Worm (Caenorhabditis elegans) whole organism, L4 larva: Measurements from ENCODE around the gene srsx-33.
A peak's percentile ranks its signal among the peaks of the same experiment; 100 is the strongest.

Experiments used
- D1046.2 ChIP-seq: fragments of 200-800 bp; sonication (Bioruptor generic); IDR thresholded peaks from 2 replicates; pipeline ENCODE4 v1.3.6; 2022; ENCODE audit warnings: missing genetic modification characterization, missing compliant biosample characterization
- F10B5.3 ChIP-seq: sonication (generic microtip); optimal IDR thresholded peaks from 2 replicates; lab custom pipeline; 2016; ENCODE audit warnings: mild to moderate bottlenecking, missing genetic modification characterization, missing compliant biosample characterization
- F26F4.8 ChIP-seq: fragments of 200-800 bp; sonication (Bioruptor generic); conservative IDR thresholded peaks from 2 replicates; pipeline ENCODE4 v1.3.6; 2022; ENCODE audit warnings: missing genetic modification characterization, missing compliant biosample characterization
- T20F7.1 ChIP-seq: fragments of 200-800 bp; sonication (Bioruptor generic); optimal IDR thresholded peaks from 2 replicates; lab custom pipeline; 2018; ENCODE audit warnings: mild to moderate bottlenecking, missing genetic modification characterization, missing compliant biosample characterization
- Y105C5A.15 ChIP-seq: fragments of 200-800 bp; sonication (Bioruptor generic); IDR thresholded peaks from 2 replicates; pipeline ENCODE4 v1.3.6; 2022; ENCODE audit warnings: missing genetic modification characterization, missing compliant biosample characterization
- Y75B8A.6 ChIP-seq: fragments of 200-800 bp; sonication (Bioruptor generic); IDR thresholded peaks from 2 replicates; pipeline ENCODE4 v1.3.6; 2022; ENCODE audit warnings: missing genetic modification reagents, missing genetic modification characterization, missing compliant biosample characterization
- aly-2 ChIP-seq: sonication (generic microtip); optimal IDR thresholded peaks from 2 replicates; lab custom pipeline; 2018; ENCODE audit warnings: missing biosample characterization, missing genetic modification characterization
- arid-1 ChIP-seq: fragments of 200-800 bp; sonication (Bioruptor generic); conservative IDR thresholded peaks from 2 replicates; pipeline ENCODE4 v1.3.6; 2022; ENCODE audit warnings: missing genetic modification reagents, missing genetic modification characterization, missing compliant biosample characterization
- attf-4 ChIP-seq: sonication (generic microtip); optimal IDR thresholded peaks from 3 replicates; lab custom pipeline; 2017; ENCODE audit warnings: missing biosample characterization, missing genetic modification characterization
- ceh-32 ChIP-seq: sonication (generic microtip); optimal IDR thresholded peaks from 2 replicates; lab custom pipeline; 2016; ENCODE audit warnings: mild to moderate bottlenecking, missing genetic modification characterization, missing compliant biosample characterization; ENCODE audit not compliant: poor library complexity
- ceh-62 ChIP-seq: sonication (generic microtip); optimal IDR thresholded peaks from 2 replicates; lab custom pipeline; 2017; ENCODE audit warnings: missing biosample characterization, missing genetic modification characterization
- ceh-82 ChIP-seq: sonication (generic microtip); optimal IDR thresholded peaks from 2 replicates; lab custom pipeline; 2017; ENCODE audit warnings: missing biosample characterization, missing genetic modification characterization
- ctbp-1 ChIP-seq: fragments of 200-800 bp; sonication (Bioruptor generic); IDR thresholded peaks from 2 replicates; pipeline ENCODE4 v1.3.6; 2022; ENCODE audit warnings: missing genetic modification reagents, missing genetic modification characterization, missing compliant biosample characterization
- daf-12 ChIP-seq: fragments of 150-350 bp; optimal IDR thresholded peaks from 2 replicates; lab custom pipeline; 2014; ENCODE audit warnings: missing biosample characterization, missing genetic modification reagents, missing genetic modification characterization
- daf-19 ChIP-seq: fragments of 200-800 bp; sonication (Bioruptor generic); conservative IDR thresholded peaks from 2 replicates; pipeline ENCODE4 v1.3.6; 2022; ENCODE audit warnings: missing genetic modification characterization, missing compliant biosample characterization
- daf-8 ChIP-seq: fragments of 200-800 bp; sonication (Bioruptor generic); IDR thresholded peaks from 2 replicates; pipeline ENCODE4 v1.3.6; 2022; ENCODE audit warnings: missing genetic modification characterization, missing compliant biosample characterization
- egl-27 ChIP-seq: sonication (generic microtip); optimal IDR thresholded peaks from 3 replicates; lab custom pipeline; 2017; ENCODE audit warnings: missing biosample characterization, missing genetic modification reagents, missing genetic modification characterization
- fos-1 ChIP-seq: fragments of 150-350 bp; optimal IDR thresholded peaks from 2 replicates; lab custom pipeline; 2014; ENCODE audit warnings: missing biosample characterization, missing genetic modification characterization
- hif-1 ChIP-seq, 2 experiments: sonication (generic microtip); optimal IDR thresholded peaks; 2 replicates each; lab custom pipeline; 2016 to 2017; ENCODE audit warnings: missing compliant biosample characterization in 2 of 2, missing genetic modification characterization in 2 of 2, missing genetic modification reagents in 2 of 2, missing genotype in 2 of 2, mild to moderate bottlenecking in 1 of 2
- hlh-11 ChIP-seq: fragments of 200-800 bp; sonication (Bioruptor generic); optimal IDR thresholded peaks from 2 replicates; lab custom pipeline; 2018; ENCODE audit warnings: mild to moderate bottlenecking, missing genetic modification characterization, missing compliant biosample characterization
- hlh-30 ChIP-seq: sonication (generic microtip); optimal IDR thresholded peaks from 2 replicates; lab custom pipeline; 2017; ENCODE audit warnings: antibody characterized with exemption, mild to moderate bottlenecking, missing genetic modification characterization, missing compliant biosample characterization; ENCODE audit not compliant: insufficient read depth
- hmg-1.1 ChIP-seq: fragments of 200-800 bp; sonication (Bioruptor generic); IDR thresholded peaks from 2 replicates; pipeline ENCODE4 v1.3.6; 2022; ENCODE audit warnings: missing genetic modification reagents, missing genetic modification characterization, missing compliant biosample characterization
- jun-1 ChIP-seq: fragments of 150-350 bp; optimal IDR thresholded peaks from 2 replicates; lab custom pipeline; 2014; ENCODE audit warnings: missing biosample characterization, missing genetic modification reagents, missing genetic modification characterization
- lin-29 ChIP-seq: fragments of 200-800 bp; sonication (Bioruptor generic); IDR thresholded peaks from 2 replicates; pipeline ENCODE4 v1.3.6; 2022; ENCODE audit warnings: missing genetic modification reagents, missing genetic modification characterization, missing compliant biosample characterization
- lin-38 ChIP-seq: fragments of 200-800 bp; sonication (Bioruptor generic); IDR thresholded peaks from 2 replicates; pipeline ENCODE4 v1.3.6; 2022; ENCODE audit warnings: missing genetic modification reagents, missing genetic modification characterization, missing compliant biosample characterization
- lin-39 ChIP-seq: fragments of 150-350 bp; optimal IDR thresholded peaks from 2 replicates; lab custom pipeline; 2014; ENCODE audit warnings: missing biosample characterization, missing genetic modification reagents, missing genetic modification characterization
- lir-3 ChIP-seq: sonication (generic microtip); optimal IDR thresholded peaks from 2 replicates; lab custom pipeline; 2016; ENCODE audit warnings: mild to moderate bottlenecking, missing genetic modification characterization, missing compliant biosample characterization
- lsy-2 ChIP-seq, 2 experiments: fragments of 150-350 bp in 1 of 2; sonication (generic microtip) in 1 of 2; optimal IDR thresholded peaks; 2 replicates each; lab custom pipeline; 2014 to 2017; ENCODE audit warnings: missing biosample characterization in 2 of 2, missing genetic modification characterization in 2 of 2
- madf-5 ChIP-seq, 2 experiments: fragments of 200-800 bp; sonication (Bioruptor generic); IDR thresholded peaks; 2 replicates each; pipeline ENCODE4 v1.3.6; 2022; ENCODE audit warnings: missing compliant biosample characterization in 2 of 2, missing genetic modification characterization in 2 of 2
- mep-1 ChIP-seq: fragments of 150-350 bp; sonication (generic microtip); optimal IDR thresholded peaks from 3 replicates; lab custom pipeline; 2014; ENCODE audit warnings: missing biosample characterization, missing genetic modification characterization
- nhr-10 ChIP-seq: fragments of 150-350 bp; optimal IDR thresholded peaks from 2 replicates; lab custom pipeline; 2014; ENCODE audit warnings: missing biosample characterization, missing genetic modification characterization
- nhr-111 ChIP-seq: fragments of 200-800 bp; sonication (Bioruptor generic); optimal IDR thresholded peaks from 2 replicates; lab custom pipeline; 2018; ENCODE audit warnings: mild to moderate bottlenecking, missing genetic modification characterization, missing compliant biosample characterization
- nhr-237 ChIP-seq: sonication (generic microtip); optimal IDR thresholded peaks from 2 replicates; lab custom pipeline; 2017; ENCODE audit warnings: missing biosample characterization, missing genetic modification characterization
- pha-4 ChIP-seq, 2 experiments: fragments of 150-350 bp in 1 of 2; fragments of 200-800 bp in 1 of 2; sonication (Bioruptor generic) in 1 of 2; IDR thresholded peaks in 1 of 2; optimal IDR thresholded peaks in 1 of 2; 2 replicates each; pipeline versions ENCODE4 v1.3.6 to Lab custom; 2014 to 2022; ENCODE audit warnings: missing genetic modification characterization in 2 of 2, missing genetic modification reagents in 2 of 2, missing biosample characterization in 1 of 2, missing compliant biosample characterization in 1 of 2
- rbr-2 ChIP-seq: sonication (generic microtip); optimal IDR thresholded peaks from 2 replicates; lab custom pipeline; 2016; ENCODE audit warnings: missing genotype, missing genetic modification characterization, missing compliant biosample characterization
- saeg-2 ChIP-seq: fragments of 200-800 bp; sonication (Bioruptor generic); IDR thresholded peaks from 2 replicates; pipeline ENCODE4 v1.3.6; 2022; ENCODE audit warnings: missing genetic modification reagents, missing genetic modification characterization, missing compliant biosample characterization
- skn-1 ChIP-seq: fragments of 150-350 bp; optimal IDR thresholded peaks from 2 replicates; lab custom pipeline; 2014; ENCODE audit warnings: missing biosample characterization, missing genetic modification characterization
- spr-3 ChIP-seq: fragments of 200-800 bp; sonication (Bioruptor generic); optimal IDR thresholded peaks from 2 replicates; lab custom pipeline; 2018; ENCODE audit warnings: mild to moderate bottlenecking, missing genetic modification characterization, missing compliant biosample characterization
- tag-97 ChIP-seq: fragments of 200-800 bp; sonication (Bioruptor generic); IDR thresholded peaks from 2 replicates; pipeline ENCODE4 v1.3.6; 2022; ENCODE audit warnings: missing genetic modification characterization, missing compliant biosample characterization
- tra-1 ChIP-seq: fragments of 200-800 bp; sonication (Bioruptor generic); IDR thresholded peaks from 2 replicates; pipeline ENCODE4 v1.3.6; 2022; ENCODE audit warnings: missing genetic modification reagents, missing genetic modification characterization, missing compliant biosample characterization
- unc-62 ChIP-seq, 3 experiments: fragments of 150-350 bp in 1 of 3; sonication (generic microtip); optimal IDR thresholded peaks in 2 of 3; peaks in 1 of 3; 1 replicate in 1 of 3; 2 replicates in 2 of 3; lab custom pipeline; 2014 to 2017; ENCODE audit warnings: missing biosample characterization in 3 of 3, missing genetic modification characterization in 3 of 3, missing genetic modification reagents in 3 of 3, missing genotype in 1 of 3
- vab-7 ChIP-seq: fragments of 200-800 bp; sonication (Bioruptor generic); IDR thresholded peaks from 2 replicates; pipeline ENCODE4 v1.3.6; 2022; ENCODE audit warnings: missing genetic modification reagents, missing genetic modification characterization, missing compliant biosample characterization
- zag-1 ChIP-seq: fragments of 150-350 bp; optimal IDR thresholded peaks from 2 replicates; lab custom pipeline; 2014; ENCODE audit warnings: missing biosample characterization, missing genetic modification characterization
- zip-11 ChIP-seq: fragments of 200-800 bp; sonication (Bioruptor generic); IDR thresholded peaks from 2 replicates; pipeline ENCODE4 v1.3.6; 2022; ENCODE audit warnings: missing genetic modification characterization, missing compliant biosample characterization
- zip-2 ChIP-seq: fragments of 150-350 bp; optimal IDR thresholded peaks from 2 replicates; lab custom pipeline; 2014; ENCODE audit warnings: missing biosample characterization, missing genetic modification characterization

srsx-33 gene

DNA sequence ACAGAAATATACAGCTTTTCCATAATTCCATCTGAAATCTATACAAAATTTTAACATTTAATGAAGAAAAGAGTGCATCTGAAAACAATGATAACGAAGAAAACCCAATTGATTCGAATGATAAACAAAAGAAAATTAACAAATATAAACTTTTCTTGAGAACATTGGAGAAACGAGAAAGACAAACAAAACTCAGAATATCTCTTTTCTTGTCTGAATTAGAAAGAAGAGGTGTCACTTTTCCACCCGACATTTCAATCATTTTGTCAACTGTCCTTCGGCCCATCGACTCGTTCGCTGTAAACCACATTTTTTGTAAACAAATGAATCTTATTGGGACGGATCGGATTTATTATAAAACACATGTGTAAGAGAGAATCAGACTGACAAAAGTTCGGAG, 26.3 kb downstream of the srsx-33 start, which contains the start of gene bgal-1 (continued):
- no peak for TF ChIP-seq F26F4.8 (GFP tag; lab: Robert Waterston, UW)
- no peak for TF ChIP-seq nhr-10
- no peak for TF ChIP-seq unc-62 (GFP tag; optimal IDR thresholded peaks at IDR 0.05 in 1 of 2; lab: Kevin White, UChicago)
- no peak for TF ChIP-seq unc-62 (tag; optimal IDR thresholded peaks at IDR 0.05; lab: Kevin White, UChicago)
- no peak for TF ChIP-seq lin-38 (GFP tag; lab: Robert Waterston, UW)
- no peak for TF ChIP-seq fos-1 (tag; lab: Kevin White, UChicago)
- TF ChIP-seq ceh-32 (tag; lab: Kevin White, UChicago) = no peak
- no peak for TF ChIP-seq saeg-2 (GFP tag; lab: Robert Waterston, UW)
- TF ChIP-seq lir-3 = no peak
- TF ChIP-seq daf-12 (tag; lab: Kevin White, UChicago) = no peak
- no peak for TF ChIP-seq egl-27 (tag; lab: Kevin White, UChicago)
- no peak for TF ChIP-seq tag-97 (GFP tag; lab: Robert Waterston, UW)
- no peak for TF ChIP-seq zag-1
- TF ChIP-seq ceh-82 = no peak
- TF ChIP-seq ceh-62 = no peak
- no peak for TF ChIP-seq daf-19 (GFP tag; lab: Robert Waterston, UW)
- no peak for TF ChIP-seq vab-7 (GFP tag; lab: Robert Waterston, UW)
- no peak for TF ChIP-seq rbr-2 (tag; lab: Kevin White, UChicago)
- peak; percentile 6; the same call in 1 of the 2 replicates for TF ChIP-seq pha-4 (GFP tag; IDR thresholded peaks at IDR 0.05; lab: Robert Waterston, UW)
- TF ChIP-seq pha-4 (tag; optimal IDR thresholded peaks at IDR 0.05; lab: Kevin White, UChicago) = no peak
- TF ChIP-seq jun-1 (tag; lab: Kevin White, UChicago) = no peak
- no peak for TF ChIP-seq Y75B8A.6
- peak; percentile 13 for TF ChIP-seq hlh-11
- no peak for TF ChIP-seq attf-4
- no peak for TF ChIP-seq arid-1 (GFP tag; lab: Robert Waterston, UW)
- TF ChIP-seq hlh-30 (tag; lab: Kevin White, UChicago) = peak; percentile 4
- peak; percentile 4 for TF ChIP-seq F10B5.3 (tag; lab: Kevin White, UChicago)
- no peak for TF ChIP-seq lin-29
- no peak for TF ChIP-seq D1046.2 (GFP tag; lab: Robert Waterston, UW)
- TF ChIP-seq Y105C5A.15 (GFP tag; lab: Robert Waterston, UW) = no peak
- TF ChIP-seq daf-8 (GFP tag; lab: Robert Waterston, UW) = no peak
- TF ChIP-seq madf-5 (GFP tag; IDR thresholded peaks at IDR 0.05; lab: Robert Waterston, UW) = no peak
- TF ChIP-seq skn-1 (tag; lab: Kevin White, UChicago) = no peak
- TF ChIP-seq aly-2 = no peak
- TF ChIP-seq mep-1 (tag; lab: Kevin White, UChicago) = peak; percentile 53
- TF ChIP-seq spr-3 = no peak
- no peak for TF ChIP-seq zip-11 (GFP tag; lab: Robert Waterston, UW)
- TF ChIP-seq lsy-2 (tag; optimal IDR thresholded peaks at IDR 0.05; lab: Kevin White, UChicago) = peak in 1 of 2 experiments; percentile 55

DNA sequence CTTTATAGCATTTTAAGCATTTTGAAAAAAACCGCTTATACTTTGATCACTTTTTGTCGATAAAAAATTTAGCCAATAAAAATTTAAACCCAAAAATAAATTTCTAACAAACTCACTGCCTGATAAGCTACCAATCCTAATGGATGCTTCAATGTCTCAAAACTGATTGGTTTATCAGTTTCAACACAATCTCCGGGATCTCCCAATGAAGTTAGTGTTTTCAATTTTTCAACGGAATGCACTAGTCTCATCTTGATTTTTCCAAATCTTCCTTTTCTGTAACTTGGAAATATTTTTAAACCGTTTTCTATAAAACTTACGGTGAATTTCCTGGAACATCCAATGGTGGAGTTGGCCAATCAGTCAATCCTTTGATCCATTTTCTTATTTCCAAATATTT, 28.6 kb downstream of the srsx-33 start:
- no peak for TF ChIP-seq F10B5.3 (tag; lab: Kevin White, UChicago)
- peak in 1 of 2 experiments; percentile 91 for TF ChIP-seq unc-62 (GFP tag; optimal IDR thresholded peaks at IDR 0.05 in 1 of 2; lab: Kevin White, UChicago)
- TF ChIP-seq unc-62 (tag; optimal IDR thresholded peaks at IDR 0.05; lab: Kevin White, UChicago) = no peak
- TF ChIP-seq ceh-32 (tag; lab: Kevin White, UChicago) = no peak

DNA sequence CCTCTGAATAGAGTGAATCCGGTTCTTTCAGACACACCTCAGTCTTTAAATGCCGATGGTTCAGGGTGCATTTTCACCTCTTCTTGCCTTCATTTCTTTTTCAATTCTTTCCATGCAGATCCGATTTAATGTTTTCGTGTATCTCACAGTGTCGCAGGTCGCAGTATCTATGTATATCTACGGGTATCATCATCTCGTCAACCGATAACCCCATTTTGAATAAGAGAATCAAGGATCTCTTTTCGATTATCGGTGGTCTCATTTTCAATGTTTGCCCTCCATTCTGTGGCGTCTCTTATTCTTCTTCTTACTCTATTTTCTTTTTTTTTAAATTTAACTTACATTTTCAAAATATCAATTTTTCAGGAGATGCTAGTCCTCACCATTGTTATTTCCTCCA, 31.4 kb downstream of the srsx-33 start, which contains the start of gene T19B10.2:
TSS of gene T19B10.2 (plus strand) at position 367 of the 400 bp plus-strand sequence.
- TF ChIP-seq tra-1 = no peak
- TF ChIP-seq D1046.2 (GFP tag; lab: Robert Waterston, UW) = no peak
- TF ChIP-seq zip-2 (tag; lab: Kevin White, UChicago) = no peak
- TF ChIP-seq F10B5.3 (tag; lab: Kevin White, UChicago) = no peak
- no peak for TF ChIP-seq nhr-237 (tag; lab: Kevin White, UChicago)
- TF ChIP-seq hif-1 (tag; optimal IDR thresholded peaks at IDR 0.05; lab: Kevin White, UChicago) = no peak
- TF ChIP-seq T20F7.1 (GFP tag; lab: Kevin White, UChicago) = no peak
- no peak for TF ChIP-seq nhr-111 (GFP tag; lab: Kevin White, UChicago)
- no peak for TF ChIP-seq hmg-1.1 (GFP tag; lab: Robert Waterston, UW)
- no peak for TF ChIP-seq lin-39 (tag; lab: Kevin White, UChicago)
- TF ChIP-seq ctbp-1 (GFP tag; lab: Robert Waterston, UW) = no peak
- TF ChIP-seq, all 104 proteins: peak for 0
